Fruit fly (Drosophila melanogaster) whole organism, embryonic: Measurements from ENCODE around the gene CG46318.

Experiments
- Aef1 ChIP-seq: fragments of 200-800 bp; sonication (Bioruptor generic); IDR thresholded peaks from 3 replicates; pipeline ENCODE4 v1.3.6; 2022; ENCODE audit warnings: missing biosample characterization, missing genetic modification characterization
- Awh ChIP-seq: fragments of 200-800 bp; sonication (Bioruptor generic); IDR thresholded peaks from 2 replicates; pipeline ENCODE4, ENCODE4 v1.3.6; 2022; ENCODE audit warnings: missing biosample characterization, missing genetic modification characterization
- Blimp-1 ChIP-seq: fragments of 200-800 bp; sonication (Bioruptor generic); optimal IDR thresholded peaks from 3 replicates; lab custom pipeline; 2018; ENCODE audit warnings: missing biosample characterization, missing genetic modification characterization, mild to moderate bottlenecking, moderate library complexity, missing genetic modification reagents
- CG11085 ChIP-seq: fragments of 200-800 bp; sonication (Bioruptor generic); IDR thresholded peaks from 2 replicates; pipeline ENCODE4 v1.3.6; 2022; ENCODE audit warnings: missing biosample characterization, missing genetic modification characterization
- CG11093 ChIP-seq: fragments of 200-800 bp; sonication (Bioruptor generic); IDR thresholded peaks from 3 replicates; pipeline ENCODE4 v1.3.6; 2022; ENCODE audit warnings: missing biosample characterization, missing genetic modification characterization
- CG11696 ChIP-seq: fragments of 200-800 bp; sonication (Bioruptor generic); IDR thresholded peaks from 2 replicates; pipeline ENCODE4 v1.3.6; 2022; ENCODE audit warnings: missing biosample characterization, missing genetic modification characterization
- CG14050 ChIP-seq: fragments of 200-800 bp; sonication (Bioruptor generic); IDR thresholded peaks from 3 replicates; pipeline ENCODE4 v1.3.6; 2022; ENCODE audit warnings: missing biosample characterization, missing genetic modification characterization
- CG14441 ChIP-seq: fragments of 200-800 bp; sonication (Bioruptor generic); IDR thresholded peaks from 2 replicates; pipeline ENCODE4 v1.3.6; 2022; ENCODE audit warnings: missing biosample characterization, missing genetic modification characterization
- CG15073 ChIP-seq: fragments of 200-800 bp; sonication (Bioruptor generic); optimal IDR thresholded peaks from 2 replicates; lab custom pipeline; 2016; ENCODE audit warnings: missing biosample characterization, missing genetic modification characterization
- CG15269 ChIP-seq: fragments of 200-800 bp; sonication (Bioruptor generic); optimal IDR thresholded peaks from 2 replicates; lab custom pipeline; 2018; ENCODE audit warnings: missing biosample characterization, mild to moderate bottlenecking, missing genetic modification characterization, moderate library complexity
- CG15601 ChIP-seq: fragments of 200-800 bp; sonication (Bioruptor generic); optimal IDR thresholded peaks from 3 replicates; lab custom pipeline; 2019; ENCODE audit warnings: missing biosample characterization, mild to moderate bottlenecking, missing genetic modification characterization, moderate library complexity
- CG16815 ChIP-seq: fragments of 200-800 bp; sonication (Bioruptor generic); optimal IDR thresholded peaks from 3 replicates; lab custom pipeline; 2017; ENCODE audit warnings: missing biosample characterization, mild to moderate bottlenecking, missing genetic modification characterization
- CG17328 ChIP-seq: fragments of 200-800 bp; sonication (Bioruptor generic); IDR thresholded peaks from 2 replicates; pipeline ENCODE4 v1.3.6; 2022; ENCODE audit warnings: missing biosample characterization, missing genetic modification characterization
- CG17829 ChIP-seq: fragments of 200-800 bp; optimal IDR thresholded peaks from 2 replicates; lab custom pipeline; 2019; ENCODE audit warnings: missing biosample characterization, mild to moderate bottlenecking, missing genetic modification characterization, moderate library complexity
- CG18262 ChIP-seq: fragments of 200-800 bp; optimal IDR thresholded peaks from 3 replicates; lab custom pipeline; 2019; ENCODE audit warnings: missing biosample characterization, mild to moderate bottlenecking, missing genetic modification characterization, moderate library complexity
- CG2712 ChIP-seq: fragments of 200-800 bp; optimal IDR thresholded peaks from 3 replicates; lab custom pipeline; 2019; ENCODE audit warnings: missing biosample characterization, mild to moderate bottlenecking, missing genetic modification characterization, moderate library complexity
- CG31441 ChIP-seq: fragments of 200-800 bp; sonication (Bioruptor generic); IDR thresholded peaks from 2 replicates; pipeline ENCODE4 v1.3.6; 2022; ENCODE audit warnings: missing biosample characterization, missing genetic modification characterization
- CG3281 ChIP-seq: fragments of 200-800 bp; sonication (Bioruptor generic); optimal IDR thresholded peaks from 3 replicates; lab custom pipeline; 2017; ENCODE audit warnings: missing biosample characterization, mild to moderate bottlenecking, missing genetic modification characterization
- CG6689 ChIP-seq: fragments of 200-800 bp; sonication (Bioruptor generic); IDR thresholded peaks from 2 replicates; pipeline ENCODE4 v1.3.6; 2022; ENCODE audit warnings: missing biosample characterization, missing genetic modification characterization
- CG6765 ChIP-seq: fragments of 200-800 bp; sonication (Bioruptor generic); optimal IDR thresholded peaks from 3 replicates; lab custom pipeline; 2017; ENCODE audit warnings: missing biosample characterization, mild to moderate bottlenecking, missing genetic modification characterization
- CG7556 ChIP-seq: fragments of 200-800 bp; sonication (Bioruptor generic); optimal IDR thresholded peaks from 2 replicates; lab custom pipeline; 2017; ENCODE audit warnings: missing biosample characterization, mild to moderate bottlenecking, missing genetic modification characterization
- CG7839 ChIP-seq: fragments of 200-800 bp; sonication (Bioruptor generic); optimal IDR thresholded peaks from 3 replicates; lab custom pipeline; 2018; ENCODE audit warnings: missing biosample characterization, mild to moderate bottlenecking, missing genetic modification characterization, moderate library complexity
- CrebB ChIP-seq: fragments of 200-800 bp; sonication (Bioruptor generic); optimal IDR thresholded peaks from 3 replicates; lab custom pipeline; 2018; ENCODE audit warnings: missing biosample characterization, mild to moderate bottlenecking, missing genetic modification characterization
- Dip3 ChIP-seq: fragments of 200-800 bp; sonication (Bioruptor generic); optimal IDR thresholded peaks from 3 replicates; lab custom pipeline; 2016; ENCODE audit warnings: missing biosample characterization, missing genetic modification characterization
- Dll ChIP-seq: fragments of 200-800 bp; sonication (Bioruptor generic); IDR thresholded peaks from 4 replicates; pipeline ENCODE4 v1.3.6; 2022; ENCODE audit warnings: missing biosample characterization, missing genetic modification characterization; ENCODE audit not compliant: partially characterized antibody
- Drgx ChIP-seq: fragments of 200-800 bp; sonication (Bioruptor generic); IDR thresholded peaks from 2 replicates; pipeline ENCODE4 v1.3.6; 2022; ENCODE audit warnings: missing biosample characterization, missing genetic modification characterization
- GATAe ChIP-seq: fragments of 200-800 bp; sonication (Bioruptor generic); conservative IDR thresholded peaks from 2 replicates; pipeline ENCODE4 v1.3.6; 2022; ENCODE audit warnings: missing biosample characterization, missing genetic modification characterization
- Hr51 ChIP-seq, 2 experiments: fragments of 200-800 bp; sonication (Bioruptor generic); optimal IDR thresholded peaks; 2 replicates in 1 of 2; 3 replicates in 1 of 2; lab custom pipeline; 2016 to 2018; ENCODE audit warnings: missing biosample characterization in 2 of 2, missing genetic modification characterization in 2 of 2, mild to moderate bottlenecking in 1 of 2, moderate library complexity in 1 of 2
- Hsf ChIP-seq: fragments of 200-800 bp; sonication (Bioruptor generic); optimal IDR thresholded peaks from 3 replicates; lab custom pipeline; 2016; ENCODE audit warnings: missing biosample characterization, missing genetic modification characterization
- Kr ChIP-seq: fragments of 200-800 bp; sonication (Bioruptor generic); optimal IDR thresholded peaks from 2 replicates; lab custom pipeline; 2017; ENCODE audit warnings: missing biosample characterization, mild to moderate bottlenecking, missing genetic modification characterization
- Mad ChIP-seq: fragments of 200-800 bp; sonication (Bioruptor generic); optimal IDR thresholded peaks from 2 replicates; lab custom pipeline; 2016; ENCODE audit warnings: missing biosample characterization, missing genetic modification characterization
- Meics ChIP-seq: fragments of 200-800 bp; sonication (Bioruptor generic); optimal IDR thresholded peaks from 2 replicates; lab custom pipeline; 2017; ENCODE audit warnings: missing biosample characterization, mild to moderate bottlenecking, missing genetic modification characterization
- NFAT ChIP-seq: fragments of 200-800 bp; sonication (Bioruptor generic); IDR thresholded peaks from 2 replicates; pipeline ENCODE4 v1.3.6; 2022; ENCODE audit warnings: missing biosample characterization, missing genetic modification characterization
- PHDP ChIP-seq: fragments of 200-800 bp; sonication (Bioruptor generic); optimal IDR thresholded peaks from 3 replicates; lab custom pipeline; 2018; ENCODE audit warnings: missing biosample characterization, mild to moderate bottlenecking, missing genetic modification characterization, moderate library complexity
- Pdp1 ChIP-seq, 2 experiments: fragments of 200-800 bp; sonication (Bioruptor generic); optimal IDR thresholded peaks; 3 replicates each; lab custom pipeline; 2016; ENCODE audit warnings: missing biosample characterization in 2 of 2, missing genetic modification characterization in 2 of 2, mild to moderate bottlenecking in 1 of 2, moderate library complexity in 1 of 2
- croc ChIP-seq: fragments of 200-800 bp; sonication (Bioruptor generic); conservative IDR thresholded peaks from 3 replicates; pipeline ENCODE4 v1.3.6; 2022; ENCODE audit warnings: missing biosample characterization, missing genetic modification characterization
- crp ChIP-seq, 2 experiments: fragments of 200-800 bp; sonication (Bioruptor generic); optimal IDR thresholded peaks; 2 replicates in 1 of 2; 3 replicates in 1 of 2; lab custom pipeline; 2017; ENCODE audit warnings: missing biosample characterization in 2 of 2, missing genetic modification characterization in 2 of 2, mild to moderate bottlenecking in 1 of 2, moderate library complexity in 1 of 2
- dpn ChIP-seq, 2 experiments: fragments of 200-800 bp; sonication (Bioruptor generic); optimal IDR thresholded peaks; 3 replicates each; lab custom pipeline; 2016; ENCODE audit warnings: missing biosample characterization in 2 of 2, missing genetic modification characterization in 2 of 2
- eve ChIP-seq, 2 experiments: fragments of >200 bp; optimal IDR thresholded peaks; 2 replicates each; lab custom pipeline; 2017; ENCODE audit warnings: missing biosample characterization in 2 of 2, missing genetic modification characterization in 2 of 2
- kay ChIP-seq: fragments of 200-800 bp; sonication (Bioruptor generic); optimal IDR thresholded peaks from 2 replicates; lab custom pipeline; 2016; ENCODE audit warnings: missing biosample characterization, missing genetic modification characterization
- klu ChIP-seq: fragments of 200-800 bp; sonication (Bioruptor generic); IDR thresholded peaks from 2 replicates; pipeline ENCODE4 v1.3.6; 2022; ENCODE audit warnings: missing biosample characterization, missing genetic modification characterization
- lab ChIP-seq: fragments of 200-800 bp; sonication (Bioruptor generic); optimal IDR thresholded peaks from 3 replicates; lab custom pipeline; 2017; ENCODE audit warnings: missing biosample characterization, missing genetic modification characterization, mild to moderate bottlenecking, moderate library complexity, missing genetic modification reagents
- ranshi ChIP-seq: fragments of 200-800 bp; sonication (Bioruptor generic); IDR thresholded peaks from 2 replicates; pipeline ENCODE4 v1.3.6; 2022; ENCODE audit warnings: missing biosample characterization, missing genetic modification characterization
- ro ChIP-seq: fragments of 200-800 bp; sonication (Bioruptor generic); IDR thresholded peaks from 2 replicates; pipeline ENCODE4 v1.3.6; 2022; ENCODE audit warnings: missing biosample characterization, missing genetic modification characterization
- sima ChIP-seq: fragments of 200-800 bp; sonication (Bioruptor generic); optimal IDR thresholded peaks from 2 replicates; lab custom pipeline; 2016; ENCODE audit warnings: missing biosample characterization, missing genetic modification characterization
- slbo ChIP-seq: fragments of 200-800 bp; sonication (Bioruptor generic); IDR thresholded peaks from 2 replicates; pipeline ENCODE4 v1.3.6; 2022; ENCODE audit warnings: missing biosample characterization, missing genetic modification characterization
- tin ChIP-seq: fragments of 200-800 bp; sonication (Bioruptor generic); optimal IDR thresholded peaks from 3 replicates; lab custom pipeline; 2016; ENCODE audit warnings: missing biosample characterization, missing genetic modification characterization
- twi ChIP-seq: fragments of 200-800 bp; optimal IDR thresholded peaks from 2 replicates; lab custom pipeline; 2019; ENCODE audit warnings: missing biosample characterization, mild to moderate bottlenecking, missing genetic modification characterization, moderate library complexity
- yki ChIP-seq: fragments of >200 bp; optimal IDR thresholded peaks from 3 replicates; lab custom pipeline; 2018

The CG46318 gene

DNA sequence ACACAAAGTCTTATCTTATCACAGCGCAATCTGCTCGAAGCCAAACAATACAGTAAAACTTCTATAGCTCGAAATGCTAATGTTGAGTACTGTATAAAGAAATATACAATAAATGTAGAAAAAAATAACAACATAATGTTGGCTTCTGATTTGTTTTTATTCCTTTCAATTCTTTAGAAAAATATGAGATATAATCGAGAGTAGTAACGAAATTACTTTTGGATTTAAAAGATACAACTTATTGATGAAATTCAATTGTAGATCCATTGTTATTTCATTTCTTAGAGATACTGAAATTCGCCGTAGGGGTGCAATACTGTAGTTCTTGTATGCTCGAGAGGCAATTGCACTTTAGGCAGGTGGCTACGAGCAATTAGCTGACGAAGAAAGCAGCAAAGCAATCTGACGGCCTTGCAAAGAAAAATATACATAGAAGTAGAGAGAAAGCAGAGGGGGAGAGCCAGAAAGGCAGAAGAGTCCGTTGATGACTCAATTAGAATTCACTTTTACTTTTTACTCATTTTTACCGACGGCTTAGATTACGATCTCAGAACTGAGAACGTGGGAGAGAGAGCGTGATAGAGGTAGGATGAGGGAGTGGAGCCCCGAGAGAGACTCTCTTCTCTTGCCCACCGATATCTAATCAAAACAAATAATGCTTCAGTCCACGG is 9.8 kb upstream of the CG46318 start (continued):
- TF ChIP-seq slbo (GFP tag; lab: Robert Waterston, UW) (no peak), eve (GFP tag; optimal IDR thresholded peaks at IDR 0.05; lab: Kevin White, UChicago) (no peak), CG11085 (0 out of 2 replicates have a peak, but pooled peaks have one; percentile 31), CG17328 (GFP tag; lab: Robert Waterston, UW) (peak; percentile 47; the same call in 1 of the 2 replicates), CG7839 (tag; lab: Kevin White, UChicago) (peak; percentile 91), yki (lab: Kevin White, UChicago) (no peak), CG18262 (peak; percentile 73), kay (GFP tag; lab: Kevin White, UChicago) (no peak), sima (GFP tag; lab: Kevin White, UChicago) (no peak), PHDP (tag; lab: Kevin White, UChicago) (peak; percentile 65), Dip3 (GFP tag; lab: Kevin White, UChicago) (no peak), dpn (GFP tag; optimal IDR thresholded peaks at IDR 0.05; lab: Kevin White, UChicago) (peak in 1 of 2 experiments; percentile 43), Aef1 (GFP tag; lab: Robert Waterston, UW) (peak; percentile 29; the same call in 1 of the 3 replicates), ranshi (peak; percentile 31; the same call in 1 of the 2 replicates), lab (GFP tag; lab: Kevin White, UChicago) (no peak), GATAe (GFP tag; lab: Robert Waterston, UW) (peak; percentile 82), CG6689 (peak; percentile 27; the same call in 1 of the 2 replicates), CG6765 (GFP tag; lab: Kevin White, UChicago) (peak; percentile 8), crp (GFP tag; optimal IDR thresholded peaks at IDR 0.05; lab: Kevin White, UChicago) (no peak), CG16815 (GFP tag; lab: Kevin White, UChicago) (peak; percentile 6), CG14050 (GFP tag; lab: Robert Waterston, UW) (no peak), CG2712 (tag; lab: Kevin White, UChicago) (peak; percentile 66), CrebB (tag; lab: Kevin White, UChicago) (no peak), CG15073 (no peak), CG15269 (peak; percentile 50), Awh (GFP tag; lab: Robert Waterston, UW) (peak; percentile 27; the same call in 1 of the 2 replicates), NFAT (peak; percentile 10; the same call in 1 of the 2 replicates), Meics (peak; percentile 41), Hr51 (GFP tag; optimal IDR thresholded peaks at IDR 0.05; lab: Kevin White, UChicago) (peak in 1 of 2 experiments; percentile 57), Pdp1 (GFP tag; optimal IDR thresholded peaks at IDR 0.05; lab: Kevin White, UChicago) (peak in 1 of 2 experiments; percentile 51), CG7556 (GFP tag; lab: Kevin White, UChicago) (peak; percentile 68), Blimp-1 (GFP tag; lab: Kevin White, UChicago) (peak; percentile 95), CG14441 (no peak), Dll (0 out of 4 replicates have a peak, but pooled peaks have one; percentile 31), CG11093 (0 out of 3 replicates have a peak, but pooled peaks have one; percentile 37), croc (0 out of 3 replicates have a peak, but pooled peaks have one; percentile 28), CG3281 (GFP tag; lab: Kevin White, UChicago) (peak; percentile 18), klu (GFP tag; lab: Robert Waterston, UW) (peak; percentile 20; the same call in 1 of the 2 replicates), tin (GFP tag; lab: Kevin White, UChicago) (peak; percentile 5), Drgx (GFP tag; lab: Robert Waterston, UW) (peak; percentile 38), twi (tag; lab: Kevin White, UChicago) (peak; percentile 5), CG31441 (GFP tag; lab: Robert Waterston, UW) (peak; percentile 71), CG11696 (GFP tag; lab: Robert Waterston, UW) (no peak), Hsf (peak; percentile 35), Kr (no peak), CG15601 (tag; lab: Kevin White, UChicago) (peak; percentile 44), CG17829 (tag; lab: Kevin White, UChicago) (peak; percentile 39), ro (GFP tag; lab: Robert Waterston, UW) (no peak), Mad (GFP tag; lab: Kevin White, UChicago) (no peak)
